Fruit fly (Drosophila melanogaster) whole organism, pupa: Measurements from ENCODE around the gene CG8507.

Experiments used
- CG4496 ChIP-seq: fragments of 200-800 bp; sonication (Bioruptor generic); IDR thresholded peaks from 3 replicates; pipeline ENCODE4 v1.3.6; 2022; ENCODE audit warnings: missing biosample characterization, missing genetic modification characterization
- EcR ChIP-seq: fragments of 200-800 bp; sonication (Bioruptor generic); optimal IDR thresholded peaks from 3 replicates; lab custom pipeline; 2019; ENCODE audit warnings: missing biosample characterization, missing genetic modification characterization, mild to moderate bottlenecking, moderate library complexity, missing genetic modification reagents
- Pif1A ChIP-seq: fragments of 200-800 bp; sonication (Bioruptor generic); optimal IDR thresholded peaks from 3 replicates; lab custom pipeline; 2016; ENCODE audit warnings: missing biosample characterization, missing genetic modification characterization

DNA sequence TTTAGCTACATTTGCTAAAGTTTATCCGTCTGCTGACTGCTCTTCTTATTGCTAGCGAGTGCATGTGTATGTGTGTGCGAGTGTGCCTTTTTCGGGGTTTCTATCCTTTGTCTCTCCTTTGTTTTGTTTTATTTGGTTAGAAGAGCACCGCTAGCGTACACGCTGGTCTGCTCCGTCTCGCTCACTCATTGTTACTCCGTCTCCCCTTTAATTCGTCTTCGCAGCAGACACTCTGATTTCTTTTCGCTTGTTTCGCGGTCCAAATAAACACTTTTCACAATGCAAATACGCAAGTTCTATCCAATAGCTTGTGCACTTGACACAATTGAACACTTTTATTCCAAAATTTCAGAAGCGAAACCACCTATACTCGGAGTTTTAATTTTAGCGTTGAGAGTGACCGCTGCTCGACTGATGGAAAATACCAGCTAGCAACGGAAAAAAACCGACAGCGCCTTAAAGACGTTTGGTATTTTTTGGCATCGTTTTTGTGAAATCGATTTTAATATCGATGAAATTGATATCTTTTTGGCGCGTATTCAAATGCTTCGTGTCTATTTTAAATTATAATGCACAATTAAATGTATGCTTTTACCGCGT, 17.8 kb downstream of the CG8507 start, which contains the start of gene FBXO11:
- peak; percentile 76 for TF ChIP-seq EcR
- TF ChIP-seq Pif1A, result no peak
- TF ChIP-seq CG4496 (GFP tag; lab: Robert Waterston, UW), result peak; percentile 83; the same call in 2 of the 3 replicates
